Fruit fly (Drosophila melanogaster) whole organism, embryonic: ENCODE results near the gene BOD1.

Experiments
- Bdp1 ChIP-seq: fragments of 200-800 bp; sonication (Bioruptor generic); optimal IDR thresholded peaks from 3 replicates; lab custom pipeline; 2016; ENCODE audit warnings: missing biosample characterization, missing genetic modification characterization
- CG11456 ChIP-seq: fragments of 200-800 bp; sonication (Bioruptor generic); IDR thresholded peaks from 3 replicates; pipeline ENCODE4 v1.3.6; 2022; ENCODE audit warnings: missing biosample characterization, missing genetic modification characterization
- CG11504 ChIP-seq: fragments of 200-800 bp; sonication (Bioruptor generic); optimal IDR thresholded peaks from 3 replicates; lab custom pipeline; 2019; ENCODE audit warnings: missing biosample characterization, mild to moderate bottlenecking, missing genetic modification characterization, moderate library complexity
- CG11560 ChIP-seq: fragments of 200-800 bp; sonication (Bioruptor generic); IDR thresholded peaks from 3 replicates; pipeline ENCODE4 v1.3.6; 2022; ENCODE audit warnings: missing biosample characterization, missing genetic modification characterization
- CG12236 ChIP-seq: fragments of 200-800 bp; sonication (Bioruptor generic); optimal IDR thresholded peaks from 2 replicates; lab custom pipeline; 2016; ENCODE audit warnings: missing biosample characterization, missing genetic modification characterization
- CG15269 ChIP-seq: fragments of 200-800 bp; sonication (Bioruptor generic); optimal IDR thresholded peaks from 2 replicates; lab custom pipeline; 2018; ENCODE audit warnings: missing biosample characterization, mild to moderate bottlenecking, missing genetic modification characterization, moderate library complexity
- CG17361 ChIP-seq: fragments of 200-800 bp; sonication (Bioruptor generic); IDR thresholded peaks from 3 replicates; pipeline ENCODE4 v1.3.6; 2022; ENCODE audit warnings: missing biosample characterization, missing genetic modification characterization
- CG17802 ChIP-seq: fragments of 200-800 bp; sonication (Bioruptor generic); optimal IDR thresholded peaks from 2 replicates; lab custom pipeline; 2018; ENCODE audit warnings: missing biosample characterization, mild to moderate bottlenecking, missing genetic modification characterization, moderate library complexity
- CG1792 ChIP-seq: fragments of 200-800 bp; sonication (Bioruptor generic); optimal IDR thresholded peaks from 2 replicates; lab custom pipeline; 2016; ENCODE audit warnings: missing biosample characterization, missing genetic modification characterization
- CG31224 ChIP-seq: fragments of 200-800 bp; sonication (Bioruptor generic); IDR thresholded peaks from 2 replicates; pipeline ENCODE4 v1.3.6; 2022; ENCODE audit warnings: missing biosample characterization, missing genetic modification characterization
- CG31365 ChIP-seq: fragments of 200-800 bp; sonication (Bioruptor generic); optimal IDR thresholded peaks from 2 replicates; lab custom pipeline; 2018; ENCODE audit warnings: missing biosample characterization, mild to moderate bottlenecking, missing genetic modification characterization
- CG32532 ChIP-seq: fragments of 200-800 bp; sonication (Bioruptor generic); IDR thresholded peaks from 2 replicates; pipeline ENCODE4 v1.3.6; 2022; ENCODE audit warnings: missing biosample characterization, missing genetic modification characterization
- CG3281 ChIP-seq: fragments of 200-800 bp; sonication (Bioruptor generic); optimal IDR thresholded peaks from 3 replicates; lab custom pipeline; 2017; ENCODE audit warnings: missing biosample characterization, mild to moderate bottlenecking, missing genetic modification characterization
- CG33213 ChIP-seq: fragments of 200-800 bp; sonication (Bioruptor generic); optimal IDR thresholded peaks from 3 replicates; lab custom pipeline; 2016; ENCODE audit warnings: missing biosample characterization, missing genetic modification characterization
- CG3407 ChIP-seq: fragments of 200-800 bp; sonication (Bioruptor generic); optimal IDR thresholded peaks from 2 replicates; lab custom pipeline; 2018; ENCODE audit warnings: missing biosample characterization, mild to moderate bottlenecking, missing genetic modification characterization
- CG34224 ChIP-seq: fragments of 200-800 bp; sonication (Bioruptor generic); IDR thresholded peaks from 3 replicates; pipeline ENCODE4 v1.3.6; 2022; ENCODE audit warnings: missing biosample characterization, missing genetic modification characterization; ENCODE audit not compliant: partially characterized antibody
- CG4404 ChIP-seq: fragments of 200-800 bp; sonication (Bioruptor generic); IDR thresholded peaks from 2 replicates; pipeline ENCODE4 v1.3.6; 2022; ENCODE audit warnings: missing biosample characterization, missing genetic modification characterization
- CG4424 ChIP-seq: fragments of 200-800 bp; sonication (Bioruptor generic); optimal IDR thresholded peaks from 3 replicates; lab custom pipeline; 2016; ENCODE audit warnings: missing biosample characterization, missing genetic modification characterization
- CG6272 ChIP-seq: fragments of 200-800 bp; sonication (Bioruptor generic); IDR thresholded peaks from 2 replicates; pipeline ENCODE4 v1.3.6; 2022; ENCODE audit warnings: missing biosample characterization, missing genetic modification characterization
- CG7987 ChIP-seq: fragments of 200-800 bp; sonication (Bioruptor generic); optimal IDR thresholded peaks from 2 replicates; lab custom pipeline; 2018; ENCODE audit warnings: missing biosample characterization, mild to moderate bottlenecking, missing genetic modification characterization, moderate library complexity
- CkIIα-i1 ChIP-seq: fragments of 200-800 bp; sonication (Bioruptor generic); IDR thresholded peaks from 2 replicates; pipeline ENCODE4 v1.3.6; 2022; ENCODE audit warnings: missing biosample characterization, missing genetic modification characterization
- Eip74EF ChIP-seq, 2 experiments: fragments of 200-800 bp in 1 of 2; fragments of >200 bp in 1 of 2; sonication (Bioruptor generic) in 1 of 2; optimal IDR thresholded peaks; 2 replicates each; lab custom pipeline; 2017 to 2019; ENCODE audit warnings: missing biosample characterization in 2 of 2, missing genetic modification characterization in 2 of 2, mild to moderate bottlenecking in 1 of 2, moderate library complexity in 1 of 2
- HmgD ChIP-seq: fragments of 200-800 bp; sonication (Bioruptor generic); optimal IDR thresholded peaks from 3 replicates; lab custom pipeline; 2016; ENCODE audit warnings: missing biosample characterization, missing genetic modification characterization
- Meics ChIP-seq: fragments of 200-800 bp; sonication (Bioruptor generic); optimal IDR thresholded peaks from 2 replicates; lab custom pipeline; 2017; ENCODE audit warnings: missing biosample characterization, mild to moderate bottlenecking, missing genetic modification characterization
- NC2β ChIP-seq: fragments of 200-800 bp; sonication (Bioruptor generic); optimal IDR thresholded peaks from 2 replicates; lab custom pipeline; 2016; ENCODE audit warnings: missing biosample characterization, missing genetic modification characterization
- Nf-YB ChIP-seq: fragments of 200-800 bp; sonication (Bioruptor generic); optimal IDR thresholded peaks from 3 replicates; lab custom pipeline; 2019; ENCODE audit warnings: missing biosample characterization, mild to moderate bottlenecking, missing genetic modification characterization, moderate library complexity
- Poxn ChIP-seq: fragments of 200-800 bp; sonication (Bioruptor generic); IDR thresholded peaks from 2 replicates; pipeline ENCODE4 v1.3.6; 2022; ENCODE audit warnings: missing biosample characterization, missing genetic modification characterization
- Sin3A ChIP-seq: fragments of >200 bp; optimal IDR thresholded peaks from 2 replicates; lab custom pipeline; 2018
- Spps ChIP-seq: fragments of 200-800 bp; sonication (Bioruptor generic); optimal IDR thresholded peaks from 2 replicates; lab custom pipeline; 2018; ENCODE audit warnings: missing biosample characterization, mild to moderate bottlenecking, missing genetic modification characterization
- TFAM ChIP-seq: fragments of 200-800 bp; sonication (Bioruptor generic); optimal IDR thresholded peaks from 2 replicates; lab custom pipeline; 2017; ENCODE audit warnings: missing biosample characterization, missing genetic modification characterization, inconsistent platforms
- Xrp1 ChIP-seq: fragments of 200-800 bp; sonication (Bioruptor generic); IDR thresholded peaks from 2 replicates; pipeline ENCODE4 v1.3.6; 2022; ENCODE audit warnings: missing biosample characterization, missing genetic modification characterization
- abd-A ChIP-seq: fragments of 200-800 bp; sonication (Bioruptor generic); optimal IDR thresholded peaks from 3 replicates; lab custom pipeline; 2019; ENCODE audit warnings: missing biosample characterization, mild to moderate bottlenecking, missing genetic modification characterization, moderate library complexity
- ara ChIP-seq: fragments of 200-800 bp; sonication (Bioruptor generic); IDR thresholded peaks from 2 replicates; pipeline ENCODE4 v1.3.6; 2022; ENCODE audit warnings: missing biosample characterization, missing genetic modification characterization
- bowl ChIP-seq: fragments of 200-800 bp; sonication (Bioruptor generic); IDR thresholded peaks from 2 replicates; pipeline ENCODE4 v1.3.6; 2022; ENCODE audit warnings: missing biosample characterization, missing genetic modification characterization
- dmrt11E ChIP-seq: fragments of 200-800 bp; sonication (Bioruptor generic); optimal IDR thresholded peaks from 3 replicates; lab custom pipeline; 2018; ENCODE audit warnings: missing biosample characterization, mild to moderate bottlenecking, missing genetic modification characterization, moderate library complexity
- dmrt99B ChIP-seq: fragments of 200-800 bp; sonication (Bioruptor generic); optimal IDR thresholded peaks from 2 replicates; lab custom pipeline; 2018; ENCODE audit warnings: missing biosample characterization, mild to moderate bottlenecking, missing genetic modification characterization, moderate library complexity
- esg ChIP-seq: fragments of 200-800 bp; sonication (Bioruptor generic); conservative IDR thresholded peaks from 2 replicates; pipeline ENCODE4 v1.3.6; 2022; ENCODE audit warnings: missing biosample characterization, missing genetic modification characterization
- eve ChIP-seq, 2 experiments: fragments of >200 bp; optimal IDR thresholded peaks; 2 replicates each; lab custom pipeline; 2017; ENCODE audit warnings: missing biosample characterization in 2 of 2, missing genetic modification characterization in 2 of 2
- fd96Cb ChIP-seq: fragments of 200-800 bp; sonication (Bioruptor generic); optimal IDR thresholded peaks from 2 replicates; lab custom pipeline; 2018; ENCODE audit warnings: missing biosample characterization, mild to moderate bottlenecking, missing genetic modification characterization, moderate library complexity
- gsb ChIP-seq: fragments of 200-800 bp; sonication (Bioruptor generic); IDR thresholded peaks from 2 replicates; pipeline ENCODE4 v1.3.6; 2022; ENCODE audit warnings: missing biosample characterization, missing genetic modification characterization
- hkb ChIP-seq, 2 experiments: fragments of 200-800 bp in 1 of 2; fragments of >200 bp in 1 of 2; sonication (Bioruptor generic) in 1 of 2; IDR thresholded peaks in 1 of 2; optimal IDR thresholded peaks in 1 of 2; 2 replicates each; pipeline versions ENCODE4 v1.3.6 to Lab custom; 2017 to 2022; ENCODE audit warnings: missing biosample characterization in 1 of 2, missing genetic modification characterization in 1 of 2
- kah ChIP-seq: fragments of 200-800 bp; sonication (Bioruptor generic); optimal IDR thresholded peaks from 2 replicates; lab custom pipeline; 2018; ENCODE audit warnings: missing biosample characterization, mild to moderate bottlenecking, missing genetic modification characterization
- lab ChIP-seq: fragments of 200-800 bp; sonication (Bioruptor generic); optimal IDR thresholded peaks from 3 replicates; lab custom pipeline; 2017; ENCODE audit warnings: missing biosample characterization, missing genetic modification characterization, mild to moderate bottlenecking, moderate library complexity, missing genetic modification reagents
- odd ChIP-seq: fragments of 200-800 bp; sonication (Bioruptor generic); optimal IDR thresholded peaks from 2 replicates; lab custom pipeline; 2017; ENCODE audit warnings: missing biosample characterization, mild to moderate bottlenecking, missing genetic modification characterization
- rib ChIP-seq: fragments of 200-800 bp; sonication (Bioruptor generic); IDR thresholded peaks from 2 replicates; pipeline ENCODE4 v1.3.6; 2022; ENCODE audit warnings: missing biosample characterization, missing genetic modification characterization
- sens ChIP-seq: fragments of 200-800 bp; sonication (Bioruptor generic); peaks from one replicate; lab custom pipeline; 2016; ENCODE audit warnings: missing biosample characterization, missing genetic modification characterization
- slou ChIP-seq: fragments of 200-800 bp; sonication (Bioruptor generic); optimal IDR thresholded peaks from 3 replicates; lab custom pipeline; 2016; ENCODE audit warnings: missing biosample characterization, missing genetic modification characterization
- stc ChIP-seq: fragments of 200-800 bp; sonication (Bioruptor generic); IDR thresholded peaks from 2 replicates; pipeline ENCODE4 v1.3.6; 2022; ENCODE audit warnings: missing biosample characterization, missing genetic modification characterization
- tx ChIP-seq: fragments of 200-800 bp; sonication (Bioruptor generic); optimal IDR thresholded peaks from 2 replicates; lab custom pipeline; 2016; ENCODE audit warnings: missing biosample characterization, missing genetic modification characterization
- zf30C ChIP-seq: fragments of 200-800 bp; sonication (Bioruptor generic); optimal IDR thresholded peaks from 3 replicates; lab custom pipeline; 2018; ENCODE audit warnings: missing biosample characterization, mild to moderate bottlenecking, missing genetic modification characterization

BOD1 gene

dm6 chr3R:27916355-27917019, 21.6 kb upstream of the BOD1 start, which contains the start of the genes CG5003 and mRpS22 (continued):
- no peak for TF ChIP-seq CG7987 (GFP tag; lab: Kevin White, UChicago)
- TF ChIP-seq CG31224, result no peak; the same call in 1 of the 2 replicates
- no peak for TF ChIP-seq NC2β (GFP tag; lab: Kevin White, UChicago)
- no peak for TF ChIP-seq CkIIα-i1
- no peak for TF ChIP-seq hkb (optimal IDR thresholded peaks at IDR 0.05; lab: Kevin White, UChicago)
- no peak for TF ChIP-seq hkb (GFP tag; IDR thresholded peaks at IDR 0.05; lab: Robert Waterston, UW)
- TF ChIP-seq dmrt11E, result peak; percentile 47
- no peak for TF ChIP-seq Poxn (GFP tag; lab: Robert Waterston, UW)
- peak; percentile 58 for TF ChIP-seq CG33213 (GFP tag; lab: Kevin White, UChicago)
- TF ChIP-seq CG4404, result no peak; the same call in 1 of the 2 replicates
- TF ChIP-seq TFAM (GFP tag; lab: Kevin White, UChicago), result no peak
- TF ChIP-seq CG11456, result 0 out of 3 replicates have a peak, but pooled peaks have one; percentile 32
- peak; percentile 17 for TF ChIP-seq CG3407 (GFP tag; lab: Kevin White, UChicago)
- TF ChIP-seq abd-A (tag; lab: Kevin White, UChicago), result no peak
- peak; percentile 42 for TF ChIP-seq Nf-YB (GFP tag; lab: Kevin White, UChicago)
- TF ChIP-seq HmgD (GFP tag; lab: Kevin White, UChicago), result no peak
- peak; percentile 45; the same call in 1 of the 2 replicates for TF ChIP-seq Xrp1 (GFP tag; lab: Robert Waterston, UW)
- no peak for TF ChIP-seq CG12236
- TF ChIP-seq Bdp1 (GFP tag; lab: Kevin White, UChicago), result peak; percentile 13
- TF ChIP-seq ara, result no peak
- TF ChIP-seq CG11504 (tag; lab: Kevin White, UChicago), result peak; percentile 73
- TF ChIP-seq CG1792 (GFP tag; lab: Kevin White, UChicago), result no peak
- no peak for TF ChIP-seq stc
- TF ChIP-seq slou (GFP tag; lab: Kevin White, UChicago), result peak; percentile 66
- no peak for TF ChIP-seq CG17802
- TF ChIP-seq Spps (tag; lab: Kevin White, UChicago), result peak; percentile 3
- TF ChIP-seq Sin3A (lab: Kevin White, UChicago), result peak; percentile 1
- TF ChIP-seq tx (GFP tag; lab: Kevin White, UChicago), result peak; percentile 19
- TF ChIP-seq CG17361 (GFP tag; lab: Robert Waterston, UW), result peak; percentile 88; the same call in 2 of the 3 replicates
- TF ChIP-seq dmrt99B (tag; lab: Kevin White, UChicago), result peak; percentile 51
- TF ChIP-seq odd, result no peak
- TF ChIP-seq esg (GFP tag; lab: Robert Waterston, UW), result peak; percentile 35; the same call in 1 of the 2 replicates
- TF ChIP-seq CG3281 (GFP tag; lab: Kevin White, UChicago), result peak; percentile 69
- TF ChIP-seq rib (GFP tag; lab: Robert Waterston, UW), result peak; percentile 20; the same call in 1 of the 2 replicates
- TF ChIP-seq lab (GFP tag; lab: Kevin White, UChicago), result peak; percentile 45
- no peak for TF ChIP-seq kah
- TF ChIP-seq zf30C (GFP tag; lab: Kevin White, UChicago), result no peak
- TF ChIP-seq CG6272 (GFP tag; lab: Robert Waterston, UW), result 0 out of 2 replicates have a peak, but pooled peaks have one; percentile 2
- TF ChIP-seq CG34224 (GFP tag; lab: Robert Waterston, UW), result peak; percentile 6; the same call in 1 of the 3 replicates
- TF ChIP-seq Eip74EF (GFP tag; optimal IDR thresholded peaks at IDR 0.05; lab: Kevin White, UChicago), result no peak
- TF ChIP-seq CG31365 (tag; lab: Kevin White, UChicago), result no peak
- TF ChIP-seq CG32532, result peak; percentile 52
- peak; percentile 66 for TF ChIP-seq CG15269 (tag; lab: Kevin White, UChicago)
- no peak; the same call in 1 of the 2 replicates for TF ChIP-seq bowl
- TF ChIP-seq fd96Cb (tag; lab: Kevin White, UChicago), result peak; percentile 20
- peak; percentile 69 for TF ChIP-seq CG4424
- TF ChIP-seq sens (GFP tag; lab: Kevin White, UChicago), result peak; percentile 83
- no peak for TF ChIP-seq gsb (GFP tag; lab: Robert Waterston, UW)
- no peak for TF ChIP-seq eve (GFP tag; optimal IDR thresholded peaks at IDR 0.05; lab: Kevin White, UChicago)
- no peak for TF ChIP-seq CG11560 (tag; lab: Robert Waterston, UW)
- TF ChIP-seq Meics (GFP tag; lab: Kevin White, UChicago), result peak; percentile 77
